Worm (Caenorhabditis elegans): ENCODE measurements around the gene fbxa-89.
A peak's percentile ranks its signal among the peaks of the same experiment; 100 is the strongest.

The fbxa-89 gene

ce11 chrIII:12250114-12250792 lies 14.3 kb downstream of the fbxa-89 start, which contains the start of the genes tim-1 and Y75B8A.23 (continued):
- peak; percentile 97 for TF ChIP-seq tbx-2 (tag; optimal IDR thresholded peaks at IDR 0.05)
- peak; percentile 99 for TF ChIP-seq nhr-71 (tag; optimal IDR thresholded peaks at IDR 0.05)
- peak; percentile 89 for TF ChIP-seq lin-39 (tag; optimal IDR thresholded peaks at IDR 0.05)
- TF ChIP-seq mdl-1 (tag; optimal IDR thresholded peaks at IDR 0.05), result peak in 1 of 2 experiments; percentile 91
- peak; percentile 98 for TF ChIP-seq nhr-85 (tag)
- peak; percentile 97 for TF ChIP-seq swsn-7 (tag; optimal IDR thresholded peaks at IDR 0.05)
- TF ChIP-seq zag-1 (tag; optimal IDR thresholded peaks at IDR 0.05), result peak; percentile 40
- TF ChIP-seq C16A3.4 (tag; optimal IDR thresholded peaks at IDR 0.05), result peak; percentile 83
- TF ChIP-seq mef-2 (tag; optimal IDR thresholded peaks at IDR 0.05), result peak; percentile 86
- peak; percentile 89 for TF ChIP-seq zip-4 (GFP tag; optimal IDR thresholded peaks at IDR 0.05)
- peak in 1 of 2 experiments; percentile 71 for TF ChIP-seq egl-27 (tag; optimal IDR thresholded peaks at IDR 0.05)
- peak; percentile 41; the same call in 1 of the 2 replicates for TF ChIP-seq unc-98 (GFP tag; IDR thresholded peaks at IDR 0.05)
- TF ChIP-seq ceh-63 (GFP tag; optimal IDR thresholded peaks at IDR 0.05), result peak; percentile 78
- peak; percentile 85 for TF ChIP-seq ceh-88 (GFP tag; IDR thresholded peaks at IDR 0.05)
- TF ChIP-seq lsy-2 (tag; optimal IDR thresholded peaks at IDR 0.05), result peak; percentile 93 to 95
- no peak for TF ChIP-seq pqm-1 (tag; optimal IDR thresholded peaks at IDR 0.05)
- no peak for TF ChIP-seq unc-62 (GFP tag; optimal IDR thresholded peaks at IDR 0.05)
- peak; percentile 98 for TF ChIP-seq rnt-1 (tag; optimal IDR thresholded peaks at IDR 0.05)
- TF ChIP-seq lin-35 (GFP tag; optimal IDR thresholded peaks at IDR 0.05), result peak; percentile 95 to 98
- TF ChIP-seq nhr-84 (tag; optimal IDR thresholded peaks at IDR 0.05), result no peak
- TF ChIP-seq nhr-47 (tag; optimal IDR thresholded peaks at IDR 0.05), result peak; percentile 98
- TF ChIP-seq tlp-1 (tag; optimal IDR thresholded peaks at IDR 0.05), result no peak
- TF ChIP-seq lir-3 (tag; optimal IDR thresholded peaks at IDR 0.05; ENCODE audit: poor library complexity), result no peak
- TF ChIP-seq sup-37 (GFP tag; optimal IDR thresholded peaks at IDR 0.05), result peak; percentile 91
- peak; percentile 96 for TF ChIP-seq xbp-1 (tag; optimal IDR thresholded peaks at IDR 0.05)
- peak; percentile 94 for TF ChIP-seq fos-1 (tag; optimal IDR thresholded peaks at IDR 0.05)
- peak; percentile 98 for TF ChIP-seq dsc-1 (tag; optimal IDR thresholded peaks at IDR 0.05)
- peak; percentile 84 for TF ChIP-seq ceh-8 (GFP tag; optimal IDR thresholded peaks at IDR 0.05)
- TF ChIP-seq nhr-11 (tag; optimal IDR thresholded peaks at IDR 0.05), result peak; percentile 63
- TF ChIP-seq hpl-2 (GFP tag; optimal IDR thresholded peaks at IDR 0.05), result peak; percentile 93
- TF ChIP-seq fkh-4 (tag; optimal IDR thresholded peaks at IDR 0.05; ENCODE audit: borderline replicate concordance), result peak; percentile 73
- peak; percentile 62 for TF ChIP-seq ceh-90 (tag; optimal IDR thresholded peaks at IDR 0.05)
- peak; percentile 74 for TF ChIP-seq fkh-10 (GFP tag; optimal IDR thresholded peaks at IDR 0.05)
- peak; percentile 100 for TF ChIP-seq snpc-4 (tag; optimal IDR thresholded peaks at IDR 0.05)
- TF ChIP-seq grh-1 (GFP tag; IDR thresholded peaks at IDR 0.05), result peak; percentile 93
- TF ChIP-seq isw-1 (GFP tag; IDR thresholded peaks at IDR 0.05), result peak; percentile 80
- TF ChIP-seq F16B12.6 (tag; optimal IDR thresholded peaks at IDR 0.05), result peak; percentile 86
- TF ChIP-seq dpl-1 (GFP tag; optimal IDR thresholded peaks at IDR 0.05), result peak; percentile 96 to 97 (median 97)
- TF ChIP-seq efl-3 (GFP tag; optimal IDR thresholded peaks at IDR 0.05), result peak; percentile 72
- no peak for TF ChIP-seq nhr-28 (tag; optimal IDR thresholded peaks at IDR 0.05)
- TF ChIP-seq elt-3 (tag; optimal IDR thresholded peaks at IDR 0.05), result peak in 5 of 6 experiments; percentile 8 to 95 (median 80)
- TF ChIP-seq pag-3 (tag; optimal IDR thresholded peaks at IDR 0.05; ENCODE audit: borderline replicate concordance, insufficient read depth), result no peak
- peak; percentile 93 for TF ChIP-seq irx-1 (tag; optimal IDR thresholded peaks at IDR 0.05)
- peak; percentile 99 for TF ChIP-seq ama-1 (optimal IDR thresholded peaks at IDR 0.05)
- peak; percentile 89 for TF ChIP-seq C04F5.9 (tag; optimal IDR thresholded peaks at IDR 0.05)
- TF ChIP-seq mab-9 (GFP tag; IDR thresholded peaks at IDR 0.05), result peak; percentile 76
- TF ChIP-seq ztf-4 (tag; optimal IDR thresholded peaks at IDR 0.05), result peak; percentile 93
- no peak for TF ChIP-seq unc-30 (tag; optimal IDR thresholded peaks at IDR 0.05)
- TF ChIP-seq unc-130 (tag; optimal IDR thresholded peaks at IDR 0.05), result peak; percentile 97
- peak; percentile 94 for TF ChIP-seq mep-1 (tag; optimal IDR thresholded peaks at IDR 0.05)
- peak; percentile 89 for TF ChIP-seq pax-3 (tag; optimal IDR thresholded peaks at IDR 0.05)
- TF ChIP-seq lin-13 (GFP tag; optimal IDR thresholded peaks at IDR 0.05), result peak; percentile 95

Data from whole organism, L1 larva.